5 worm cellular contexts compared by ENCODE assay signal in the genomic region with DNA sequence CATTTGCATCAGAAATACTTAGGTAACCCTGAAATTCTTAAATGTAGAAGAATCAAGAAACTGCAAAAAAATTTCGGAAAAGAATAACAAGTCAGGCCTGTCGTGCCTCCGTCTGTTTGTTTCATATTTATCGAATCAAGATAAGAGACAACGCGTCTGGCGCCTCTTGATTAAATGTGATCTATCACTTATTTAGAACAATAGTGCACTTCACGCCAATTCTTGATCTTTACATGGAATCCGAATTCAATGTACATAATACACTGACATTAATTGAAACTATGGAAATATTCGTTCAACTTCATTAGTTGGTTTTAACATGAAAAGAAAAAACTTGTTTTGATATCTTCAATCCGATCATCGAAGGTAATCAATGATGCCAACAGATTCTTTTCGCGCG.
TF ChIP-seq lines count a peak whose summit lies in the region.

A gene (minus strand): TSS at position 28 of the 400 bp plus-strand sequence.

TF ChIP-seq in whole organism, L1 larva, 84 proteins besides CTCF, POLR2A, EP300 and RAD21 (continues in another document):
- TF ChIP-seq ztf-4 (tag; optimal IDR thresholded peaks at IDR 0.05; lab: Kevin White, UChicago) (peak; percentile 2), efl-1 (optimal IDR thresholded peaks at IDR 0.05; lab: Kevin White, UChicago) (no peak), efl-1 (GFP tag; optimal IDR thresholded peaks at IDR 0.05 in 1 of 2; lab: Kevin White, UChicago) (peak in 1 of 2 experiments; percentile 64), aly-2 (tag; optimal IDR thresholded peaks at IDR 0.05; lab: Kevin White, UChicago) (peak; percentile 45), lin-35 (GFP tag; optimal IDR thresholded peaks at IDR 0.05; lab: Kevin White, UChicago) (peak in 1 of 2 experiments; percentile 13), ceh-90 (tag; optimal IDR thresholded peaks at IDR 0.05; lab: Kevin White, UChicago) (no peak), lir-3 (tag; optimal IDR thresholded peaks at IDR 0.05; lab: Kevin White, UChicago; ENCODE audit: poor library complexity) (peak; percentile 3), lsy-2 (tag; optimal IDR thresholded peaks at IDR 0.05; lab: Kevin White, UChicago) (peak; percentile 29 to 38), fkh-4 (tag; optimal IDR thresholded peaks at IDR 0.05; lab: Kevin White, UChicago; ENCODE audit: borderline replicate concordance) (no peak), nhr-71 (tag; optimal IDR thresholded peaks at IDR 0.05; lab: Kevin White, UChicago) (peak; percentile 56), lin-13 (GFP tag; optimal IDR thresholded peaks at IDR 0.05; lab: Kevin White, UChicago) (no peak), lin-14 (GFP tag; optimal IDR thresholded peaks at IDR 0.05; lab: Kevin White, UChicago) (peak; percentile 21), nhr-19 (GFP tag; conservative IDR thresholded peaks at IDR 0.05; lab: Robert Waterston, UW) (peak; percentile 30), ama-1 (optimal IDR thresholded peaks at IDR 0.05; lab: Kevin White, UChicago) (peak; percentile 57), alr-1 (tag; optimal IDR thresholded peaks at IDR 0.05; lab: Kevin White, UChicago; ENCODE audit: borderline replicate concordance) (no peak), nhr-47 (tag; optimal IDR thresholded peaks at IDR 0.05; lab: Kevin White, UChicago) (peak; percentile 16)

TF ChIP-seq in whole organism, L2 larva, 48 proteins besides CTCF, POLR2A, EP300 and RAD21 (continues in another document):
- peak; percentile 22 for TF ChIP-seq nhr-77 (tag; optimal IDR thresholded peaks at IDR 0.05; lab: Kevin White, UChicago)
- TF ChIP-seq dmd-4 (tag; optimal IDR thresholded peaks at IDR 0.05; lab: Kevin White, UChicago) = no peak
- TF ChIP-seq nhr-11 (tag; optimal IDR thresholded peaks at IDR 0.05; lab: Kevin White, UChicago) = no peak
- TF ChIP-seq nhr-25 (tag; optimal IDR thresholded peaks at IDR 0.05; lab: Kevin White, UChicago) = peak; percentile 30
- TF ChIP-seq lsy-2 (tag; optimal IDR thresholded peaks at IDR 0.05; lab: Kevin White, UChicago) = peak; percentile 23 to 41
- TF ChIP-seq ztf-4 (tag; optimal IDR thresholded peaks at IDR 0.05; lab: Kevin White, UChicago) = peak; percentile 56
- peak; percentile 59 for TF ChIP-seq nhr-6 (tag; optimal IDR thresholded peaks at IDR 0.05; lab: Kevin White, UChicago)
- peak; percentile 51 for TF ChIP-seq sma-9 (GFP tag; optimal IDR thresholded peaks at IDR 0.05; lab: Kevin White, UChicago)
- TF ChIP-seq sma-9 (tag; optimal IDR thresholded peaks at IDR 0.05; lab: Kevin White, UChicago) = no peak
- TF ChIP-seq gmeb-1 (tag; optimal IDR thresholded peaks at IDR 0.05; lab: Kevin White, UChicago) = peak; percentile 37
- TF ChIP-seq ztf-11 (tag; optimal IDR thresholded peaks at IDR 0.05; lab: Kevin White, UChicago) = no peak
- no peak for TF ChIP-seq aly-2 (tag; optimal IDR thresholded peaks at IDR 0.05; lab: Kevin White, UChicago)
- TF ChIP-seq crh-2 (tag; optimal IDR thresholded peaks at IDR 0.05; lab: Kevin White, UChicago) = peak; percentile 50
- TF ChIP-seq lin-13 (GFP tag; optimal IDR thresholded peaks at IDR 0.05; lab: Kevin White, UChicago) = peak; percentile 72
- TF ChIP-seq sem-4 (tag; optimal IDR thresholded peaks at IDR 0.05; lab: Kevin White, UChicago) = peak; percentile 25
- TF ChIP-seq sma-3 (GFP tag; optimal IDR thresholded peaks at IDR 0.05; lab: Kevin White, UChicago) = peak; percentile 58
- no peak for TF ChIP-seq snpc-4 (tag; optimal IDR thresholded peaks at IDR 0.05; lab: Kevin White, UChicago)
- TF ChIP-seq F13H6.1 (tag; optimal IDR thresholded peaks at IDR 0.05; lab: Kevin White, UChicago) = peak; percentile 28

TF ChIP-seq in whole organism, L3 larva, 47 proteins besides CTCF, POLR2A, EP300 and RAD21:
- TF ChIP-seq unc-39 (tag; optimal IDR thresholded peaks at IDR 0.05; lab: Kevin White, UChicago) (no peak), egl-5 (tag; optimal IDR thresholded peaks at IDR 0.05; lab: Kevin White, UChicago) (no peak), ama-1 (optimal IDR thresholded peaks at IDR 0.05; lab: Kevin White, UChicago) (peak; percentile 11), ceh-28 (tag; optimal IDR thresholded peaks at IDR 0.05; lab: Kevin White, UChicago) (peak; percentile 1), ztf-4 (tag; optimal IDR thresholded peaks at IDR 0.05; lab: Kevin White, UChicago) (no peak), lin-15B (tag; optimal IDR thresholded peaks at IDR 0.05; lab: Kevin White, UChicago) (no peak), nhr-25 (tag; optimal IDR thresholded peaks at IDR 0.05; lab: Kevin White, UChicago) (peak; percentile 54), elt-1 (tag; optimal IDR thresholded peaks at IDR 0.05; lab: Kevin White, UChicago) (peak; percentile 42), ceh-16 (tag; optimal IDR thresholded peaks at IDR 0.05; lab: Kevin White, UChicago) (no peak), fos-1 (tag; optimal IDR thresholded peaks at IDR 0.05; lab: Kevin White, UChicago) (no peak), pqm-1 (tag; optimal IDR thresholded peaks at IDR 0.05; lab: Kevin White, UChicago) (peak; percentile 15), sea-2 (GFP tag; optimal IDR thresholded peaks at IDR 0.05; lab: Kevin White, UChicago) (no peak), nhr-43 (tag; optimal IDR thresholded peaks at IDR 0.05; lab: Kevin White, UChicago; ENCODE audit: poor library complexity, severe bottlenecking) (peak; percentile 49), nhr-67 (tag; optimal IDR thresholded peaks at IDR 0.05; lab: Kevin White, UChicago) (no peak), ceh-82 (tag; optimal IDR thresholded peaks at IDR 0.05; lab: Kevin White, UChicago) (peak; percentile 22), elt-2 (tag; optimal IDR thresholded peaks at IDR 0.05; lab: Kevin White, UChicago) (peak; percentile 60), nfya-1 (tag; optimal IDR thresholded peaks at IDR 0.05; lab: Kevin White, UChicago; ENCODE audit: insufficient read depth) (peak; percentile 10)

TF ChIP-seq in whole organism, L4 larva, 104 proteins besides CTCF, POLR2A, EP300 and RAD21 (continues in another document):
- no peak for TF ChIP-seq Y75B8A.6 (GFP tag; IDR thresholded peaks at IDR 0.05; lab: Robert Waterston, UW)
- no peak for TF ChIP-seq nhr-237 (tag; optimal IDR thresholded peaks at IDR 0.05; lab: Kevin White, UChicago)
- TF ChIP-seq set-16 (GFP tag; IDR thresholded peaks at IDR 0.05; lab: Robert Waterston, UW) = no peak
- no peak for TF ChIP-seq R02D3.7 (tag; optimal IDR thresholded peaks at IDR 0.05; lab: Kevin White, UChicago)
- TF ChIP-seq nhr-102 (tag; optimal IDR thresholded peaks at IDR 0.05; lab: Kevin White, UChicago) = peak; percentile 56
- TF ChIP-seq ceh-28 (tag; optimal IDR thresholded peaks at IDR 0.05; lab: Kevin White, UChicago) = no peak
- TF ChIP-seq hlh-11 (tag; optimal IDR thresholded peaks at IDR 0.05; lab: Kevin White, UChicago) = peak; percentile 60
- TF ChIP-seq ZK337.2 (GFP tag; IDR thresholded peaks at IDR 0.05; lab: Robert Waterston, UW) = no peak
- TF ChIP-seq ceh-32 (tag; optimal IDR thresholded peaks at IDR 0.05; lab: Kevin White, UChicago; ENCODE audit: poor library complexity) = no peak
- TF ChIP-seq dpl-1 (GFP tag; optimal IDR thresholded peaks at IDR 0.05; lab: Kevin White, UChicago) = no peak
- TF ChIP-seq lsy-2 (tag; optimal IDR thresholded peaks at IDR 0.05; lab: Kevin White, UChicago) = peak in 1 of 2 experiments; percentile 63
- no peak for TF ChIP-seq ztf-11 (tag; optimal IDR thresholded peaks at IDR 0.05; lab: Kevin White, UChicago)
- no peak for TF ChIP-seq zfp-2 (tag; optimal IDR thresholded peaks at IDR 0.05; lab: Kevin White, UChicago)
- peak; percentile 66 for TF ChIP-seq mep-1 (tag; optimal IDR thresholded peaks at IDR 0.05; lab: Kevin White, UChicago)
- 0 out of 2 replicates have a peak, but pooled peaks have one; percentile 16 for TF ChIP-seq ceh-20 (GFP tag; IDR thresholded peaks at IDR 0.05; lab: Robert Waterston, UW)
- peak; percentile 65 for TF ChIP-seq T20F7.1 (GFP tag; optimal IDR thresholded peaks at IDR 0.05; lab: Kevin White, UChicago)
- TF ChIP-seq pqm-1 (tag; optimal IDR thresholded peaks at IDR 0.05; lab: Kevin White, UChicago) = peak; percentile 9
- TF ChIP-seq lir-3 (tag; optimal IDR thresholded peaks at IDR 0.05; lab: Kevin White, UChicago) = no peak
- TF ChIP-seq duxl-1 (tag; optimal IDR thresholded peaks at IDR 0.05; lab: Kevin White, UChicago; ENCODE audit: poor library complexity) = peak; percentile 72
- TF ChIP-seq fos-1 (tag; optimal IDR thresholded peaks at IDR 0.05; lab: Kevin White, UChicago) = no peak

TF ChIP-seq in whole organism, young adult, 124 proteins besides CTCF, POLR2A, EP300 and RAD21 (continues in another document):
- TF ChIP-seq F57A8.1 (GFP tag; optimal IDR thresholded peaks at IDR 0.05; lab: Kevin White, UChicago) (no peak), lin-54 (GFP tag; optimal IDR thresholded peaks at IDR 0.05; lab: Kevin White, UChicago) (peak; percentile 1), ztf-3 (GFP tag; optimal IDR thresholded peaks at IDR 0.05; lab: Kevin White, UChicago) (no peak), nfya-2 (GFP tag; IDR thresholded peaks at IDR 0.05; lab: Robert Waterston, UW) (0 out of 2 replicates have a peak, but pooled peaks have one; percentile 45), ama-1 (optimal IDR thresholded peaks at IDR 0.05; lab: Kevin White, UChicago) (no peak), ama-1 (GFP tag; optimal IDR thresholded peaks at IDR 0.05; lab: Kevin White, UChicago) (peak in 1 of 2 experiments; percentile 48), hlh-26 (GFP tag; conservative IDR thresholded peaks at IDR 0.05; lab: Robert Waterston, UW) (no peak), xnd-1 (tag; optimal IDR thresholded peaks at IDR 0.05; lab: Kevin White, UChicago) (no peak), unc-130 (GFP tag; optimal IDR thresholded peaks at IDR 0.05; lab: Kevin White, UChicago) (no peak), ztf-28 (GFP tag; IDR thresholded peaks at IDR 0.05; lab: Robert Waterston, UW) (no peak), C17E4.6 (GFP tag; IDR thresholded peaks at IDR 0.05; lab: Robert Waterston, UW) (no peak), repo-1 (tag; optimal IDR thresholded peaks at IDR 0.05; lab: Kevin White, UChicago) (peak; percentile 77), snpc-3.4 (tag; optimal IDR thresholded peaks at IDR 0.05; lab: Kevin White, UChicago) (peak; percentile 33), hsf-1 (GFP tag; IDR thresholded peaks at IDR 0.05; lab: Robert Waterston, UW) (0 out of 2 replicates have a peak, but pooled peaks have one; percentile 47), ceh-100 (GFP tag; IDR thresholded peaks at IDR 0.05; lab: Robert Waterston, UW) (no peak), lin-40 (tag; optimal IDR thresholded peaks at IDR 0.05; lab: Kevin White, UChicago) (peak; percentile 53), fkh-3 (tag; optimal IDR thresholded peaks at IDR 0.05; lab: Kevin White, UChicago) (no peak), hmg-20 (GFP tag; IDR thresholded peaks at IDR 0.05; lab: Robert Waterston, UW) (no peak), hrde-1 (tag; optimal IDR thresholded peaks at IDR 0.05; lab: Kevin White, UChicago; ENCODE audit: borderline replicate concordance) (peak; percentile 57), Y53G8AR.9 (GFP tag; conservative IDR thresholded peaks at IDR 0.05; lab: Robert Waterston, UW) (peak; percentile 72), lin-35 (GFP tag; optimal IDR thresholded peaks at IDR 0.05; lab: Kevin White, UChicago) (peak in 1 of 3 experiments; percentile 48), cebp-1 (GFP tag; IDR thresholded peaks at IDR 0.05; lab: Robert Waterston, UW) (no peak), cebp-1 (tag; optimal IDR thresholded peaks at IDR 0.05; lab: Kevin White, UChicago) (peak; percentile 28), let-526 (GFP tag; IDR thresholded peaks at IDR 0.05; lab: Robert Waterston, UW) (no peak)
